Worm (Caenorhabditis elegans): ENCODE measurements around the gene T02B11.9.
"Not testable (repeated sequence)": the region's sequence is repeated elsewhere in the genome, so short reads cannot be mapped to it uniquely, and the experiment has no call there.

DNA sequence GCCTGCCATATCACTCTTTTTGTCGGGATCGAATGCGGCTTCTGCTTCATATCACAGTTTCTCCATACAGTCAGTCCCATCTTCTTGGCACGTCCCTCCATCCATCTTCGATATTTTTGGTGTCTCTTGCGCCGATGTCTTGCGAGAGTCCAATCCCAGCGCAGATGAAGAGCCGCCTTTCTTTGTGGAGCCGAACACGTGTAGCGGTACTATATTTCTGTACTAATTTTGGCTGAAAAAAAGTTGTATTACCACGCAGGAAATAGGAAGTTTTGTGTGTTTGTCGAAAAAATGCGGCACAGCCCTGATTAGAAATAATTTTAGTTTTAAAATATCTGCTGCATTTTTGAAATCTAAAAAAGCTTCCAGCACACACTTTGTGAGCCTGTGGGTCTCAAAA, 32.9 kb upstream of the T02B11.9 start, which contains the start of gene K09C6.8:
- not testable (repeated sequence) for TF ChIP-seq zag-1 (tag; optimal IDR thresholded peaks at IDR 0.05); nhr-28 (tag; optimal IDR thresholded peaks at IDR 0.05); aly-2 (tag; optimal IDR thresholded peaks at IDR 0.05); nhr-76 (tag; optimal IDR thresholded peaks at IDR 0.05); fkh-10 (GFP tag; optimal IDR thresholded peaks at IDR 0.05); snpc-4 (tag; optimal IDR thresholded peaks at IDR 0.05); lin-15B (tag; optimal IDR thresholded peaks at IDR 0.05); nhr-67 (tag; optimal IDR thresholded peaks at IDR 0.05); fos-1 (tag; optimal IDR thresholded peaks at IDR 0.05); mdl-1 (tag; optimal IDR thresholded peaks at IDR 0.05); elt-2 (tag; optimal IDR thresholded peaks at IDR 0.05); ceh-28 (tag; optimal IDR thresholded peaks at IDR 0.05); pqm-1 (tag; optimal IDR thresholded peaks at IDR 0.05)

All from whole organism, L3 larva.